Worm (Caenorhabditis elegans): ENCODE data around the gene rig-3.

Gene rig-3

ce11 chrX:6902958-6903357 is 49.5 kb downstream of the rig-3 start (continued):
- TF ChIP-seq rpc-1 (optimal IDR thresholded peaks at IDR 0.05) = peak; percentile 85
- TF ChIP-seq rpc-1 (tag; optimal IDR thresholded peaks at IDR 0.05) = peak; percentile 89
- TF ChIP-seq nfyb-1 (GFP tag; IDR thresholded peaks at IDR 0.05) = peak; percentile 82
- peak; percentile 71 for TF ChIP-seq hrde-1 (tag; optimal IDR thresholded peaks at IDR 0.05; ENCODE audit: borderline replicate concordance)
- 0 out of 2 replicates have a peak, but pooled peaks have one; percentile 72 for TF ChIP-seq egl-44 (GFP tag; IDR thresholded peaks at IDR 0.05)
- TF ChIP-seq ztf-22 (GFP tag; optimal IDR thresholded peaks at IDR 0.05) = no peak
- no peak for TF ChIP-seq B0336.3 (GFP tag; IDR thresholded peaks at IDR 0.05)
- TF ChIP-seq Y95B8A.8 (GFP tag; IDR thresholded peaks at IDR 0.05) = no peak
- no peak for TF ChIP-seq madf-6 (GFP tag; IDR thresholded peaks at IDR 0.05)
- peak; percentile 93 for TF ChIP-seq B0261.1 (tag; optimal IDR thresholded peaks at IDR 0.05)
- no peak for TF ChIP-seq F37B4.10 (GFP tag; IDR thresholded peaks at IDR 0.05)
- TF ChIP-seq aptf-2 (GFP tag; conservative IDR thresholded peaks at IDR 0.05) = no peak
- TF ChIP-seq unc-62 (GFP tag; optimal IDR thresholded peaks at IDR 0.05) = no peak
- no peak for TF ChIP-seq efl-1 (GFP tag; optimal IDR thresholded peaks at IDR 0.05)
- TF ChIP-seq F33H1.4 (GFP tag; IDR thresholded peaks at IDR 0.05) = no peak
- peak; percentile 69 for TF ChIP-seq D2030.7 (GFP tag; IDR thresholded peaks at IDR 0.05)
- peak; percentile 1 for TF ChIP-seq snpc-1.1 (tag; optimal IDR thresholded peaks at IDR 0.05; ENCODE audit: insufficient read depth)
- TF ChIP-seq ceh-91 (GFP tag; IDR thresholded peaks at IDR 0.05) = no peak
- no peak for TF ChIP-seq sea-2 (GFP tag; IDR thresholded peaks at IDR 0.05)
- peak; percentile 64 for TF ChIP-seq mes-4 (tag; optimal IDR thresholded peaks at IDR 0.05)
- TF ChIP-seq rcor-1 (GFP tag; IDR thresholded peaks at IDR 0.05) = peak; percentile 50; the same call in 1 of the 2 replicates
- TF ChIP-seq zim-3 (tag; optimal IDR thresholded peaks at IDR 0.05) = peak; percentile 86
- TF ChIP-seq cebp-1 (GFP tag; IDR thresholded peaks at IDR 0.05) = no peak
- TF ChIP-seq cebp-1 (tag; optimal IDR thresholded peaks at IDR 0.05) = no peak
- TF ChIP-seq T07F8.4 (tag; optimal IDR thresholded peaks at IDR 0.05) = peak; percentile 47
- 0 out of 2 replicates have a peak, but pooled peaks have one; percentile 48 for TF ChIP-seq mcd-1 (GFP tag; IDR thresholded peaks at IDR 0.05)
- peak; percentile 58 for TF ChIP-seq unc-130 (GFP tag; optimal IDR thresholded peaks at IDR 0.05)
- TF ChIP-seq atf-7 (tag; optimal IDR thresholded peaks at IDR 0.05) = no peak
- TF ChIP-seq lin-40 (tag; optimal IDR thresholded peaks at IDR 0.05) = peak; percentile 68
- TF ChIP-seq rec-8 (tag; optimal IDR thresholded peaks at IDR 0.05) = peak; percentile 58 to 78
- peak; percentile 4 for TF ChIP-seq B0035.1 (tag; optimal IDR thresholded peaks at IDR 0.05)
- no peak for TF ChIP-seq ceh-58 (GFP tag; IDR thresholded peaks at IDR 0.05)
- no peak for TF ChIP-seq ztf-28 (GFP tag; IDR thresholded peaks at IDR 0.05)
- TF ChIP-seq hlh-26 (GFP tag; conservative IDR thresholded peaks at IDR 0.05) = no peak
- TF ChIP-seq xnd-1 (tag; optimal IDR thresholded peaks at IDR 0.05) = no peak
- no peak for TF ChIP-seq ztf-18 (tag; optimal IDR thresholded peaks at IDR 0.05)
- TF ChIP-seq nhr-80 (tag; optimal IDR thresholded peaks at IDR 0.05) = peak; percentile 36
- 0 out of 2 replicates have a peak, but pooled peaks have one; percentile 67 for TF ChIP-seq ztf-25 (GFP tag; IDR thresholded peaks at IDR 0.05)
- TF ChIP-seq hsf-1 (GFP tag; IDR thresholded peaks at IDR 0.05) = no peak
- TF ChIP-seq chd-7 (tag; optimal IDR thresholded peaks at IDR 0.05) = peak; percentile 73
- no peak for TF ChIP-seq bed-1 (GFP tag; IDR thresholded peaks at IDR 0.05)
- TF ChIP-seq akir-1 (GFP tag; optimal IDR thresholded peaks at IDR 0.05) = no peak
- TF ChIP-seq madf-3 (GFP tag; IDR thresholded peaks at IDR 0.05) = 0 out of 2 replicates have a peak, but pooled peaks have one; percentile 58
- peak; percentile 35 for TF ChIP-seq repo-1 (tag; optimal IDR thresholded peaks at IDR 0.05)
- no peak for TF ChIP-seq Y79H2A.3 (GFP tag; conservative IDR thresholded peaks at IDR 0.05)
- TF ChIP-seq ceh-27 (GFP tag; optimal IDR thresholded peaks at IDR 0.05) = peak; percentile 19
- no peak for TF ChIP-seq attf-3 (GFP tag; conservative IDR thresholded peaks at IDR 0.05)
- TF ChIP-seq let-526 (GFP tag; IDR thresholded peaks at IDR 0.05) = no peak
- peak; percentile 28 for TF ChIP-seq ztf-3 (GFP tag; optimal IDR thresholded peaks at IDR 0.05)

Measured in whole organism, young adult.